Fruit fly (Drosophila melanogaster): Measurements from ENCODE around the gene Cyp4d2.

The Cyp4d2 gene

DNA sequence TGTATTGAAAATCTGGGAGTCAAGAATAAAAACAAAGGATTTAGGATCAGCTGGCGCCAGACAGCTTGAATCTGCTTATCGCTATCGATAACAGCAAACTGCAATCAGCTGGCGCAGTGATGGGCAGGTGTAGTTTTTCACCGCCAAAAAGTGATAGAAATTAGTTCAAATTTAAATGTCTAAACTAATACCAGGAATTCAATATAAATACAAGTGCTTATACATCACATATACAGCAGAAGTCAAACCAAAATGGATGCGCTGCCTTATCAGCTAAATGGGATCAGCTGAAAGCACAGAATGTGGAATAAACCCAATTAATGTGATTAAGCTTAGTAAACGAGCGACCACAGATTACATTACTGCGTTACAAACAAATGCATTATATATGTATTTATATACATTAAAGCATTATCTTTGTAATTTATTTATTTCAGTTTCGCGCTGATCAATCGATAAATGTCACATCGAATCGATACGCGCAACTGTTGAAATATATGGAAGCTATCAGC lies 5.0 kb downstream of the Cyp4d2 start, which contains the start of gene pn:
Gene pn, plus strand, starts transcription at position 462 of the 512 bp plus-strand sequence.
- TF ChIP-seq Snoo (tag; optimal IDR thresholded peaks at IDR 0.05), result no peak
- TF ChIP-seq Pif1B (GFP tag; optimal IDR thresholded peaks at IDR 0.05), result no peak
- TF ChIP-seq CG9948 (tag; optimal IDR thresholded peaks at IDR 0.05), result no peak
- TF ChIP-seq CG17806 (tag; optimal IDR thresholded peaks at IDR 0.05), result no peak
- no peak for TF ChIP-seq gl (tag; optimal IDR thresholded peaks at IDR 0.05)

DNA sequence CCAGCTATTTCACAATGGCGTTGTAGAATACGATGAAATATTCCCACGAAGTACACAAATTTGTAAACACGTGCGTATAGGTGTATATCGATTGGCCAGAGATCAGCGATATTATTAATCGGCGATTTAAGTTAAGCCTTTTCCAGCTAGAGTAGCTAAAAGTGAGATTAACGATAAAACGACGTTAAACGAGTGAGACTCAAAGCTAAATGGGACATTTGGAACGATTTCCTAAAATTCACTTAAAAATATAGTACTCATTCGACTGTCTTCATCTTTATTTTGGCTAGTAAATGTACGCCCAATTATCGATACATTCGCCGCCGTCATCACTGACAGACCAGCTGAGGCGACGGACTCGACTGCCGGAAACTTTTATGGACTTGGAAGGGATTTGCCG lies 8.8 kb downstream of the Cyp4d2 start, which contains the start of the genes Nmd3 and CG17776:
Gene Nmd3, minus strand, starts transcription at position 106 of the 400 bp plus-strand sequence.
Gene CG17776, plus strand, starts transcription at position 163 of the 400 bp plus-strand sequence.
- TF ChIP-seq CG34367 (tag; optimal IDR thresholded peaks at IDR 0.05) (no peak), CG17806 (tag; optimal IDR thresholded peaks at IDR 0.05) (no peak), D1 (tag; optimal IDR thresholded peaks at IDR 0.05) (no peak), CG32121 (GFP tag; IDR thresholded peaks at IDR 0.05) (no peak), CG15710 (tag; optimal IDR thresholded peaks at IDR 0.05) (no peak), Snoo (tag; optimal IDR thresholded peaks at IDR 0.05) (no peak), CG9948 (tag; optimal IDR thresholded peaks at IDR 0.05) (no peak), CG8301 (tag; optimal IDR thresholded peaks at IDR 0.05) (no peak), Pif1B (GFP tag; optimal IDR thresholded peaks at IDR 0.05) (no peak), CG4496 (GFP tag; IDR thresholded peaks at IDR 0.05) (no peak), Ets98B (GFP tag; IDR thresholded peaks at IDR 0.05) (no peak), fd96Ca (GFP tag; IDR thresholded peaks at IDR 0.05) (no peak), CG13204 (GFP tag; optimal IDR thresholded peaks at IDR 0.05) (no peak), CG10348 (GFP tag; IDR thresholded peaks at IDR 0.05) (no peak), EcR (GFP tag; optimal IDR thresholded peaks at IDR 0.05) (no peak), CG8159 (tag; optimal IDR thresholded peaks at IDR 0.05) (no peak), gl (tag; optimal IDR thresholded peaks at IDR 0.05) (no peak), Pif1A (GFP tag; optimal IDR thresholded peaks at IDR 0.05) (no peak), rn (GFP tag; IDR thresholded peaks at IDR 0.05) (no peak)

DNA sequence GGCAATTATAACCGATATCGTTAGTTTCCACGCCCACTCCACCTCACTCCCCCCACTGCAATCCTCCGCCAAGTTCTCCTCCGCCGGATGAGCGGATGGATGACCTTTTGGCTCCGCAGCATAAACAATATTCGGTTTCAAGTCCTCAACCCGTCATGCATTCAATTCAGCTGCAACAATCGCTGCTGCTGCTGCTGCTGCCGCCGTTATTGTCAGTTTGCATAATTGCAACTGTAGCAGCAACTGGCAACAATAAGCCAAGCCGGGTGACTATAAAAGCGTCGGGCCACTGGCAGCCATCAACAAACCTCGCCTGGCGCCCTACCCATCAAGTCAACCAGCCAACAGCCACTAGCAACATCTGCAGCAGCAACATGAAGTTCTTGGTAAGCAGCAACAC lies 10.7 kb downstream of the Cyp4d2 start, which contains the start of gene CG17777:
Gene CG17777, plus strand, starts transcription at position 301 of the 400 bp plus-strand sequence.
- TF ChIP-seq Snoo (tag; optimal IDR thresholded peaks at IDR 0.05) (no peak), D1 (tag; optimal IDR thresholded peaks at IDR 0.05) (no peak), CG8159 (tag; optimal IDR thresholded peaks at IDR 0.05) (no peak), gl (tag; optimal IDR thresholded peaks at IDR 0.05) (no peak), CG8301 (tag; optimal IDR thresholded peaks at IDR 0.05) (no peak), fd96Ca (GFP tag; IDR thresholded peaks at IDR 0.05) (no peak), CG14655 (GFP tag; optimal IDR thresholded peaks at IDR 0.05) (no peak), CG17806 (tag; optimal IDR thresholded peaks at IDR 0.05) (no peak), CG10348 (GFP tag; IDR thresholded peaks at IDR 0.05) (no peak), CG9948 (tag; optimal IDR thresholded peaks at IDR 0.05) (no peak), Pif1A (GFP tag; optimal IDR thresholded peaks at IDR 0.05) (no peak), CG15710 (tag; optimal IDR thresholded peaks at IDR 0.05) (no peak), Ets98B (GFP tag; IDR thresholded peaks at IDR 0.05) (no peak)

DNA sequence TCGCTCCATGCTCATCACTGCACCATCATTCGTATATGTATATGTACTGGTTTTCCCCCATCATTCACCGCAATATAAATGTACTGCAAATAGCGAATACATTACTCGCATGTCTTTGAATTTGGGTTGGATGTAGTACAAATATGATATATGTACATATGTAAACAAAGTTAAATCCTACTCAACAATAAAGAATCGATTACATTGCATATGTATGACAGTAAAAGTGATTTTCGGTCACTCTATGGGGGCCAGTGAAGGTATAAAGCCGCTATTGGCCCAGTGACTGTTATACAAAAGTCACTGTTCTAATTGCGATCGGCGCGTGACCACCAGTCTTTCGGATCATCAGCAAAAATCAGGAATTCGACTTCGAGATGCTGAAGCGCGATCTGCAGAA lies 11.7 kb downstream of the Cyp4d2 start, which contains the start of gene CG3457:
Gene CG3457, plus strand, starts transcription at position 301 of the 400 bp plus-strand sequence.
- TF ChIP-seq rn (GFP tag; IDR thresholded peaks at IDR 0.05) (no peak), gl (tag; optimal IDR thresholded peaks at IDR 0.05) (no peak), CG12605 (GFP tag; IDR thresholded peaks at IDR 0.05) (no peak), CG15710 (tag; optimal IDR thresholded peaks at IDR 0.05) (no peak), Pif1B (GFP tag; optimal IDR thresholded peaks at IDR 0.05) (no peak)

DNA sequence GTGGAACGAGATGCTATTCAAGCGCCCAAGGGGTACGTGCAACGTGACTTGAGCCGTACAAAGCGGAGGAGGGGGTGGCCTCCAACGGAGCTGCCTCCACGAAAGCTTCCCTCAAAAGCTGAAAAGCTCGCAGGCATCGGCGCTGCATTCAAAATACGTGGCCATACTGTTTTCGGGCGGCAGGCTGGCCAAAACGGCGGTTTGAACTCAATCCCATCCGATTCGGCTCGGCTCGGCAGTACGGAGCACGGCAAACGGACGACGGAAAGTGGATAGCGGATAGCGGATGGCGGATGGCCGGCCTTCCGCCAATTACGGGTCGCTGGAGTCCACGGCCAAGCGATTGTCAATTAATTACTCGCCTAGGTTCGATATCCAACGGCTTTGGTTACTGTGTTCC lies 13.1 kb downstream of the Cyp4d2 start, which contains the start of gene Mct1:
Gene Mct1, plus strand, starts transcription at position 301 of the 400 bp plus-strand sequence.
- TF ChIP-seq CG17806 (tag; optimal IDR thresholded peaks at IDR 0.05) (no peak), CG13204 (GFP tag; optimal IDR thresholded peaks at IDR 0.05) (no peak), CG32121 (GFP tag; IDR thresholded peaks at IDR 0.05) (no peak), Ets98B (GFP tag; IDR thresholded peaks at IDR 0.05) (no peak), CG10348 (GFP tag; IDR thresholded peaks at IDR 0.05) (no peak), CG4496 (GFP tag; IDR thresholded peaks at IDR 0.05) (no peak)

DNA sequence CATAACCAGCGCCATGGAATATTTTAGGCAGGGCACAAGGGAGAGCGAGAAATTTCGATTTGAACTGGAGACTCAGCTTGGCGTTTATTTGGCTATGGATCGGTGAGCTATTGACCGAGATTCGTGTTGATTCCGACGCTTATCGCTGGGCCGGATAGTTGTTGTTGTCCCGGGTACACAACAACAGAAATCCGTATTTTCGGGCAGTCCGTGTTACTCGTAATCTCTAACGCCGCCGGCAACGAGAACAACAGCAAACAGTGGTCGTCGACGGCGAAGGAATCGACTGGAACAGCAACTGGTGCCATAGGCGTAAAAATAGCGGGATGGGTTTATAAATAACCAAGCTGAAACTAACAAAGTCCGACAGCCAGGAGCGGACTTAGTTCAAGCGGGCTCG lies 16.1 kb downstream of the Cyp4d2 start:
- no peak for TF ChIP-seq EcR (GFP tag; optimal IDR thresholded peaks at IDR 0.05)
- TF ChIP-seq CG8159 (tag; optimal IDR thresholded peaks at IDR 0.05), result no peak

DNA sequence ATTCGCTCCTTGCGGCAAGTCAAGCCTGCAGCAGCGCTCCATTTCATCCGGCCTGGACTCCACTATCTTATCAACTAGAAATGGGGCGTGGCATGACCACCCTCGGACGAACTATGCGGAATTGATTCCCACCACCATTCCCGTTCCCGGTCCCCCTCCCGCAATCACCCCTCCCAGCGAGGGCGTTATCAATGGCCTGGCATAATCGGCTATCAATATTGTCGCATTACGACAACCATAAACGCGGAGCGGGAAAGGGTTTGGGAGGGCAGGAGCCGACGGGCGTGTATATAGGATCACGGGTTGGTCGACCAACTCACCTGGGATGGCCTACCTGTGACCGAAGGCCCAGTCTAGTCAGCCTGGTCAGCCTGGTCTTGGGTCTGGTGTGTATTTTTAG lies 17.4 kb downstream of the Cyp4d2 start:
- TF ChIP-seq CG13204 (GFP tag; optimal IDR thresholded peaks at IDR 0.05) (no peak), Ets98B (GFP tag; IDR thresholded peaks at IDR 0.05) (no peak)

DNA sequence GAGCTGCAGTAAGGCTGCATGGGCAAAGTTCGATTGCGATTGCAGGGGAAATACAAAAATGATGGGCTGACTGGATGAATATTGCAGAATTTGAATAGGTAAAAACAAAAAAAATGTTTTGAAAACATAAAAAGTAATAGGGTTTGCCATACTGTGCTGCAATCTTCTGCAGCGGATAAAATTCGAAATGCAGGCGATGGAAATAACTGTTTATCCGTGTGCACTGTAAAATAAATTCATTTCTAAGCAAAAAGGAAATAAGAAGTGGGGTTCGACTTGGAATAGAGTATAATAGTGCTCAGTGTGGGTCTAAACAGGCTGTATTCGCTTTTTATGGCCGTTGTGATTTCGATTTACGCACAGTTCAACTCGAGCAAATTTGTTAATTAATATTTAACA lies 18.0 kb downstream of the Cyp4d2 start, which contains the start of gene CG14053:
Gene CG14053, minus strand, starts transcription at position 101 of the 399 bp plus-strand sequence.
- TF ChIP-seq rn (GFP tag; IDR thresholded peaks at IDR 0.05) (no peak), fd96Ca (GFP tag; IDR thresholded peaks at IDR 0.05) (no peak), CG15710 (tag; optimal IDR thresholded peaks at IDR 0.05) (no peak)
